Fruit fly (Drosophila melanogaster): ENCODE measurements around the gene CG34051.

dm6 chr2L:19963836-19964235, 3.0 kb upstream of the CG34051 start, which contains the start of gene CG10680:
- TF ChIP-seq Hmr (GFP tag; optimal IDR thresholded peaks at IDR 0.05), result no peak
- TF ChIP-seq dysf (GFP tag; IDR thresholded peaks at IDR 0.05), result no peak
- TF ChIP-seq HLH4C (GFP tag; IDR thresholded peaks at IDR 0.05; ENCODE audit: partially characterized antibody), result no peak
- TF ChIP-seq stc (GFP tag; IDR thresholded peaks at IDR 0.05), result no peak
- TF ChIP-seq CG3847 (GFP tag; IDR thresholded peaks at IDR 0.05), result no peak
- no peak for TF ChIP-seq CG16779 (GFP tag; IDR thresholded peaks at IDR 0.05)
- no peak for TF ChIP-seq bcd (GFP tag; optimal IDR thresholded peaks at IDR 0.05)
- TF ChIP-seq Scr (GFP tag; IDR thresholded peaks at IDR 0.05; ENCODE audit: partially characterized antibody), result no peak
- TF ChIP-seq tap (tag; optimal IDR thresholded peaks at IDR 0.05), result no peak
- TF ChIP-seq MBD-R2 (GFP tag; IDR thresholded peaks at IDR 0.05), result no peak
- no peak for TF ChIP-seq NFAT (GFP tag; IDR thresholded peaks at IDR 0.05)
- TF ChIP-seq Mad (GFP tag; optimal IDR thresholded peaks at IDR 0.05), result no peak
- no peak for TF ChIP-seq CG6854 (GFP tag; optimal IDR thresholded peaks at IDR 0.05)
